Worm (Caenorhabditis elegans) whole organism, mixed stage, embryonic: Measurements from ENCODE around the gene F42A9.3.

Source experiments
- blmp-1 ChIP-seq: fragments of 150-350 bp; optimal IDR thresholded peaks from 2 replicates; lab custom pipeline; 2014; ENCODE audit warnings: missing biosample characterization, missing genetic modification characterization
- mab-5 ChIP-seq: fragments of 150-350 bp; optimal IDR thresholded peaks from 2 replicates; lab custom pipeline; 2014; ENCODE audit warnings: missing biosample characterization, missing genetic modification characterization
- snpc-4 ChIP-seq: fragments of 150-350 bp; optimal IDR thresholded peaks from 2 replicates; lab custom pipeline; 2014; ENCODE audit warnings: missing biosample characterization, missing genetic modification characterization

DNA sequence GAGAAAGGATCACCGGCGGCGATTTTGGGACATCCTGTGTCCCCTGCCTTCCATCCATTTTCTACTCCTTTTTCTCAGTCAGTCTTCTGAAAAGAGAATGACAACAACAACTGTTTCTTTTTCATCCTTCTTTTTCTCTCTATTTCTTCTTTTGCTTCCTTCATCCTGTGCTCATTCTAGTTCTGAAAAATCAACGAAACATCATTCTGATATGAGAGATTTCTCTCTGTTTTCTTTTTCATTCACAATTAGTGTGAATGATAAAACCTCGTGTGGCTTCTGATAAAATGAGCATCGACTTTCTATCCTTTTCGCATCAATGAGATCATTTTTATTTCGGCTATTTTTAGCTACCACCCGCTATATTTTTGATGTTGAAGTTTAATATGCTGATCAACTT lies 11.8 kb upstream of the F42A9.3 start:
- TF ChIP-seq blmp-1 (tag; lab: Kevin White, UChicago) (no peak), snpc-4 (tag; lab: Kevin White, UChicago) (no peak), mab-5 (no peak)
